Fruit fly (Drosophila melanogaster) whole organism, adult: Measurements from ENCODE around the gene indra.
A peak's percentile ranks its signal among the peaks of the same experiment; 100 is the strongest.

ENCODE experiments used
- CG11617 ChIP-seq: fragments of 200-800 bp; sonication (Bioruptor generic); optimal IDR thresholded peaks from 2 replicates; lab custom pipeline; 2017; ENCODE audit warnings: mild to moderate bottlenecking, missing biosample characterization, missing genetic modification reagents, missing genetic modification characterization
- CG12768 ChIP-seq: fragments of 200-800 bp; sonication (Bioruptor generic); optimal IDR thresholded peaks from 2 replicates; lab custom pipeline; 2017; ENCODE audit warnings: missing biosample characterization, missing genetic modification characterization, mild to moderate bottlenecking, moderate library complexity, missing genetic modification reagents
- CG14711 ChIP-seq: fragments of 200-800 bp; sonication (Bioruptor generic); optimal IDR thresholded peaks from 2 replicates; lab custom pipeline; 2018; ENCODE audit warnings: missing biosample characterization, mild to moderate bottlenecking, missing genetic modification characterization, moderate library complexity
- CG1620 ChIP-seq: fragments of 200-800 bp; sonication (Bioruptor generic); optimal IDR thresholded peaks from 2 replicates; lab custom pipeline; 2016; ENCODE audit warnings: missing biosample characterization, missing genetic modification characterization
- CG33017 ChIP-seq: fragments of 200-800 bp; sonication (Bioruptor generic); optimal IDR thresholded peaks from 2 replicates; lab custom pipeline; 2018; ENCODE audit warnings: missing biosample characterization, mild to moderate bottlenecking, missing genetic modification characterization, moderate library complexity
- CG5204 ChIP-seq: fragments of 200-800 bp; sonication (Bioruptor generic); optimal IDR thresholded peaks from 2 replicates; lab custom pipeline; 2016; ENCODE audit warnings: missing biosample characterization, missing genetic modification characterization
- CG7045 ChIP-seq: fragments of 200-800 bp; sonication (Bioruptor generic); optimal IDR thresholded peaks from 2 replicates; lab custom pipeline; 2017; ENCODE audit warnings: missing biosample characterization, mild to moderate bottlenecking, missing genetic modification characterization
- CG7101 ChIP-seq: fragments of 200-800 bp; sonication (Bioruptor generic); optimal IDR thresholded peaks from 2 replicates; lab custom pipeline; 2018; ENCODE audit warnings: missing biosample characterization, mild to moderate bottlenecking, missing genetic modification characterization, moderate library complexity
- Clk ChIP-seq: fragments of 200-800 bp; sonication (Bioruptor generic); optimal IDR thresholded peaks from 2 replicates; lab custom pipeline; 2017; ENCODE audit warnings: missing biosample characterization, missing genetic modification characterization
- Crg-1 ChIP-seq: fragments of 200-800 bp; sonication (Bioruptor generic); optimal IDR thresholded peaks from 2 replicates; lab custom pipeline; 2016; ENCODE audit warnings: missing biosample characterization, missing genetic modification characterization
- Hr96 ChIP-seq: fragments of 200-800 bp; sonication (Bioruptor generic); optimal IDR thresholded peaks from 2 replicates; lab custom pipeline; 2016; ENCODE audit warnings: missing biosample characterization, missing genetic modification characterization
- Mnt ChIP-seq: fragments of 200-800 bp; sonication (Bioruptor generic); optimal IDR thresholded peaks from 2 replicates; lab custom pipeline; 2016; ENCODE audit warnings: missing biosample characterization, mild to moderate bottlenecking, missing genetic modification characterization
- bab1 ChIP-seq: fragments of 200-800 bp; sonication (Bioruptor generic); optimal IDR thresholded peaks from 3 replicates; lab custom pipeline; 2019; ENCODE audit warnings: missing biosample characterization, mild to moderate bottlenecking, missing genetic modification characterization, moderate library complexity
- cic ChIP-seq: fragments of 200-800 bp; sonication (Bioruptor generic); optimal IDR thresholded peaks from 2 replicates; lab custom pipeline; 2017; ENCODE audit warnings: missing biosample characterization, mild to moderate bottlenecking, missing genetic modification characterization, moderate library complexity
- cnc ChIP-seq, 2 experiments: fragments of >200 bp; optimal IDR thresholded peaks; 2 replicates each; lab custom pipeline; 2017
- kay ChIP-seq: fragments of 200-800 bp; sonication (Bioruptor generic); peaks from one replicate; lab custom pipeline; 2016; ENCODE audit warnings: missing biosample characterization, missing genetic modification characterization, borderline replicate concordance
- ovo ChIP-seq: fragments of 200-800 bp; sonication (Bioruptor generic); optimal IDR thresholded peaks from 2 replicates; lab custom pipeline; 2016; ENCODE audit warnings: missing biosample characterization, missing genetic modification characterization
- pad ChIP-seq: fragments of 200-800 bp; sonication (Bioruptor generic); optimal IDR thresholded peaks from 3 replicates; lab custom pipeline; 2017; ENCODE audit warnings: missing biosample characterization, missing genetic modification characterization, mild to moderate bottlenecking, moderate library complexity, missing genetic modification reagents
- tj ChIP-seq: fragments of 200-800 bp; sonication (Bioruptor generic); optimal IDR thresholded peaks from 3 replicates; lab custom pipeline; 2017; ENCODE audit warnings: missing biosample characterization, mild to moderate bottlenecking, missing genetic modification characterization, moderate library complexity
- toe ChIP-seq: fragments of 200-800 bp; sonication (Bioruptor generic); optimal IDR thresholded peaks from 2 replicates; lab custom pipeline; 2016; ENCODE audit warnings: missing biosample characterization, missing genetic modification characterization

indra gene

DNA sequence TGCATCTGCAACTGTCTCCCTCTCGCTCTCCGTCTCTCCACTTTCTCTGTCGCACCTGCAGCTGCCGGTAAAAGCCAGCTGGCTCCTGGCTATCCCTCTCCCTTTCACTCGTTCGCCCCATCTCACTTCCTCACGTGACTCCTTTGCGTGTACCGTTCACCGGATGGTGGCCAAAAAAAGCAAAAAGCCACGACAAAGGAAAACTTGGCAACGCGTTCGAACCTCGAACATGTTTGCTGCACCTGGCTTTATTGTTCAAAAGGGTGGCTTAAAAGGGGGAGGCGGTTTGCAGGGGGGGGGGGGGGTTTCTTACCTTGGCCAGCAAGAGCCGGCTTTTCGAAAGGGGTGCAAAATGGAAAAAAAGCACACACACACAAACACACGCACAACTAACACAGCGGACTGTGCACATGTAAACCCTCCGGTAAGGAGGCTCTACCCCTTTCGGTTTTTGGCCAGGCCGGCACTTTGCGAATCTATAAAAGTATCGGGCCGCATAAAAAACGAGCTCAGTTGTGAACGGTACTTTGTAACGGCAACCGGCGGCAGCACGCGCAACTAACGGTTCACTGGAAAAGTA lies 28.0 kb upstream of the indra start, which contains the start of gene ru:
Gene ru (plus strand): TSS at position 530 of the 580 bp plus-strand sequence.
- TF ChIP-seq CG1620 (GFP tag; lab: Kevin White, UChicago) (no peak), CG11617 (no peak), cic (GFP tag; lab: Kevin White, UChicago) (no peak)

DNA sequence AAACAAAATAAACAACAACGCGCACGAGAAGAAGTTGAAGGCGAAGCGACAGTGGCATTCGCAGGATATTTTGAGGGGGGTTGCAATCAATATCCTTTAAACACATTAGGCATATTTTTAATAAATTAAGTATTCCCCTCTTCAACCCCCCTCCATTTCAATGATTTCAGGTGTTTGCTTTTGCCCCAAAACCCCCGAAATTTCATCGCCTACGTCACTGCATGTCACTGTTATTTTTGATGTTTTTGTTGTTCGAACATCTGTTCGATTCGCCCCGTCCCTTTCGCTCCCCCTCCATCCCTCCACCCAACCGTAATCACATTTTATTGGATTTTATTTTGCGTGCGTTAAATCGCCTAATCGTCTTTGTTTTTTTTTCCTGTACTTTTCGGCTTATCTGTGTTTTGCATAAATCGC lies 26.0 kb upstream of the indra start:
- no peak for TF ChIP-seq cnc (optimal IDR thresholded peaks at IDR 0.05; lab: Kevin White, UChicago)
- no peak for TF ChIP-seq CG7101 (tag; lab: Kevin White, UChicago)
- peak; percentile 63 for TF ChIP-seq pad

DNA sequence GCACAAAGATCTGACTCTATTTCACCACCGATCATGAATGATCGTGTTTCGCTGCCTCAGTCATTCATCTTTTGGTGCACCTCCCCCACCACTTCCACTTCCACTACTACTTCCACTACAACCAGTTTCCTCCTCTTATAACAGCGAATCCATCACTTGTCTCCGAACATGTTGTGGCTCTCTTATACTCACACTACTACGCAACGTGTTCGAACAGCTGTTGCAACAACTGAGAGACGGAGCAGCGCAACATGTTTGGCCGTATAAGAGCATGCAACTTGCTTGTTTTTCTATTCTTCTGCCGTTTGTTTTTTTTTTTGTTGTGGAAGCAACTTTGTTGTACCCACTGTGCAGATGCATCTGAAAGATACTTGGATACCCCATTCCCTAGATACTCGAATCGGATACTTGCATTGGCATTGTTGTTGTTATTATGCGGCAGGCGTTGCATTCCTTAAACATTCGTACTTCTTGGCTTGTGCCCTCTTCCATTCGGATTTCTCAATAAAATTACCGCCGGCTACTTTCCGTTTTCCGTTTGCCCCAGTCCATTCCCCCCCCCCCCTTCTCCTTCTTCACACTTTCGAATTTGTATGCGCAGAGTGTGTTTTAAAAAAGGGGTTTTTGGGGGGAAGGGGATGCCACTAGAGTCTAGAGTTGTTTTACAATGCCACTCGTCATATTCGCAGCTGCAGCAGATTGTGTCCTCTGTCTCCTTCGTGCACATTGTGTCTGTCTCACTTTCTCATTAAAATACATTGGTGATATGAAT lies 24.9 kb upstream of the indra start:
- TF ChIP-seq Mnt (GFP tag; lab: Kevin White, UChicago) (no peak), cic (GFP tag; lab: Kevin White, UChicago) (peak; percentile 6)

DNA sequence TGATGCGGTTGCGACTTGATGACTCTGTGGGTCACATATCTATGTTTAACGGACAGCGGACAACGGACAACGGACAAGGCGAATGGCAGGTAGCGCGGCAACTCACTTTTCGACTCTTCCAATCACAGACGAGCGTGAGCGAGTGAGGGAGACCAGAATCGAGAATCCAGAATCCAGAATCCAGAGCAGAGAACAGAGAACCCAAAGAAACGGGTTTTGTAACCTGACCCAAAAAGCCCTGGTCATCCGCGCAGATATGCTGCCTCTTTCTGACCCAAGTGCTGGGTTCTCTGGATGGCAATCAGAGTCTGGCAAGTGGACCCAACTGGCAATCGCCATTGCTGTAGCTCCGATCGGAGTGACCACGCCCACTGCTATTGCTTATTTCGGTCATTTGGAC lies 22.2 kb upstream of the indra start:
- TF ChIP-seq cic (GFP tag; lab: Kevin White, UChicago) (no peak), kay (GFP tag; lab: Kevin White, UChicago) (no peak), Clk (no peak), Crg-1 (GFP tag; lab: Kevin White, UChicago) (no peak), CG1620 (GFP tag; lab: Kevin White, UChicago) (no peak), bab1 (no peak), Hr96 (GFP tag; lab: Kevin White, UChicago) (no peak)

DNA sequence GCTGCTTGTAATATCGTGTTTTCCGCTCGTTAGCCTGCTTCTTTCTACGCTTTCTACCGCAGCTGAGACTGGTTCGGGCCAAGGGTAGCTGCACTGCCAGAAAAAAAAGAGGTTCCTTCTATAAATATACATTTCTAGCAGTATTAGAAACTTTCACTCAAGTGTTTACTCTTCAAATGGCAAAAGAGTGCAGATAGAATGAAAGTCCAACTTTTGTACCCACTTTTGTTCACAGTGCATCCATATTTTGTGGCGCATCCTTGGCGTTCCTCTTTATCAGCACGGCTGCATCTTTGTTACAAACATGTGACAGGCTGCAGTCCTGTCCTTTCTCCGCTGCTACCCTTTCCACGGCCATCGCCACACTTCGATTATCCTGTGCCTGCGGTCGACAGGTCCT lies 16.1 kb upstream of the indra start:
- TF ChIP-seq ovo (GFP tag; lab: Kevin White, UChicago) (no peak), CG7101 (tag; lab: Kevin White, UChicago) (no peak), CG5204 (GFP tag; lab: Kevin White, UChicago) (no peak), CG33017 (no peak), CG1620 (GFP tag; lab: Kevin White, UChicago) (no peak)

- TF ChIP-seq Clk, result no peak
- no peak for TF ChIP-seq tj (GFP tag; lab: Kevin White, UChicago)
- no peak for TF ChIP-seq CG7045 (GFP tag; lab: Kevin White, UChicago)
- TF ChIP-seq Mnt (GFP tag; lab: Kevin White, UChicago), result no peak
- TF ChIP-seq bab1, result no peak
- no peak for TF ChIP-seq cnc (optimal IDR thresholded peaks at IDR 0.05; lab: Kevin White, UChicago)
- no peak for TF ChIP-seq CG7101 (tag; lab: Kevin White, UChicago)
- TF ChIP-seq toe, result no peak
- no peak for TF ChIP-seq CG14711 (tag; lab: Kevin White, UChicago)
- TF ChIP-seq CG33017, result no peak
- no peak for TF ChIP-seq ovo (GFP tag; lab: Kevin White, UChicago)
- no peak for TF ChIP-seq cic (GFP tag; lab: Kevin White, UChicago)
- no peak for TF ChIP-seq CG12768 (GFP tag; lab: Kevin White, UChicago)
- TF ChIP-seq Hr96 (GFP tag; lab: Kevin White, UChicago), result no peak
- TF ChIP-seq kay (GFP tag; lab: Kevin White, UChicago), result no peak
- TF ChIP-seq CG11617, result no peak
Observed at dm6 chr3L:1354214-1354613, 12.0 kb upstream of the indra start.

dm6 chr3L:1352065-1352464 lies 9.9 kb upstream of the indra start:
- peak; percentile 27 for TF ChIP-seq Crg-1 (GFP tag; lab: Kevin White, UChicago)
- TF ChIP-seq bab1, result peak; percentile 67
- peak; percentile 48 for TF ChIP-seq CG1620 (GFP tag; lab: Kevin White, UChicago)
- peak; percentile 37 for TF ChIP-seq CG11617
- no peak for TF ChIP-seq cic (GFP tag; lab: Kevin White, UChicago)
- peak; percentile 76 for TF ChIP-seq ovo (GFP tag; lab: Kevin White, UChicago)
- TF ChIP-seq Mnt (GFP tag; lab: Kevin White, UChicago), result peak; percentile 20
- TF ChIP-seq CG7101 (tag; lab: Kevin White, UChicago), result peak; percentile 13
- no peak for TF ChIP-seq CG12768 (GFP tag; lab: Kevin White, UChicago)

dm6 chr3L:1350924-1351215 lies 8.7 kb upstream of the indra start, which contains the start of gene CG9166:
Gene CG9166 (plus strand): TSS chr3L:1351116.
- TF ChIP-seq toe (no peak), CG11617 (no peak), CG33017 (no peak), Mnt (GFP tag; lab: Kevin White, UChicago) (no peak), CG12768 (GFP tag; lab: Kevin White, UChicago) (no peak), ovo (GFP tag; lab: Kevin White, UChicago) (no peak), cnc (optimal IDR thresholded peaks at IDR 0.05; lab: Kevin White, UChicago) (no peak), bab1 (no peak), Hr96 (GFP tag; lab: Kevin White, UChicago) (no peak), CG7101 (tag; lab: Kevin White, UChicago) (no peak), CG7045 (GFP tag; lab: Kevin White, UChicago) (no peak), Crg-1 (GFP tag; lab: Kevin White, UChicago) (no peak), CG14711 (tag; lab: Kevin White, UChicago) (no peak)
